Fruit fly (Drosophila melanogaster): Measurements from ENCODE around the gene CG34269.

- TF ChIP-seq insv (optimal IDR thresholded peaks at IDR 0.05), result no peak
- no peak for TF ChIP-seq Sin3A (optimal IDR thresholded peaks at IDR 0.05)
- TF ChIP-seq ttk (optimal IDR thresholded peaks at IDR 0.05), result no peak
- TF ChIP-seq Myc (optimal IDR thresholded peaks at IDR 0.05), result no peak
These were observed 35.8 kb downstream of the CG34269 start for dm6 chr3L:563951-564350.

All from Kc167 (cell line).